Worm (Caenorhabditis elegans) whole organism, midembryonic: ENCODE measurements around the gene gid-2.

Experiments
- T22C8.4 ChIP-seq: fragments of 200-800 bp; sonication (Bioruptor generic); IDR thresholded peaks from 2 replicates; pipeline ENCODE4 v1.3.6; 2022; ENCODE audit warnings: missing genetic modification characterization, missing compliant biosample characterization
- flt-1 ChIP-seq: fragments of 200-800 bp; sonication (Bioruptor generic); IDR thresholded peaks from 2 replicates; pipeline ENCODE4 v1.3.6; 2022; ENCODE audit warnings: missing genetic modification characterization, missing compliant biosample characterization
- med-1 ChIP-seq: sonication (generic microtip); optimal IDR thresholded peaks from 2 replicates; lab custom pipeline; 2017; ENCODE audit warnings: missing genetic modification characterization, mild to moderate bottlenecking, missing compliant biosample characterization, antibody characterized with exemption, missing genetic modification reagents; ENCODE audit not compliant: insufficient read depth

ce11 chrX:2419777-2420176 is 19.0 kb downstream of the gid-2 start, which contains the start of gene glr-7:
- TF ChIP-seq med-1 (GFP tag; lab: Kevin White, UChicago), result no peak
- no peak for TF ChIP-seq T22C8.4 (GFP tag; lab: Robert Waterston, UW)
- no peak for TF ChIP-seq flt-1 (GFP tag; lab: Robert Waterston, UW)
